Fruit fly (Drosophila melanogaster): ENCODE measurements around the gene Hel89B.

Gene Hel89B

DNA sequence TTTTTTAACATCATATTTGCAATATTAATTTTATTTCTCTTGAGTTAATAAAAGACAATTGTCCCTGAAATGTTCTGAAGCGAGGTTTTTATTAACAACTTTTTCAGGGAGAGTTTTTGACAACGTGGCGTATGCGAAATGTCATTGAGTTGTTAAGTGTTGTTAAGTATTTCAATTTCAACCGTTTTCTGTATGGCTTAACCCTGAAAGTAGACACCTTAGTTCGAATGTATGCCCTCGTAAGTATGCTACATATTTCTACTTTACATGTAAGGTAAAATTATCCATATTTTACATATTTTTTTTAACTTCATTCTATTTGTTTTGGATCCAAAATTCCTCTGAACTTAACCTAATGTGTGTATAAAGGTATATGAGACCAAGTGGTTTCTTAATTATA, 30.9 kb downstream of the Hel89B start:
- no peak for TF ChIP-seq fd96Ca (GFP tag; IDR thresholded peaks at IDR 0.05)
- no peak for TF ChIP-seq CG13204 (GFP tag; optimal IDR thresholded peaks at IDR 0.05)
- no peak for TF ChIP-seq Ets98B (GFP tag; IDR thresholded peaks at IDR 0.05)
- TF ChIP-seq Snoo (tag; optimal IDR thresholded peaks at IDR 0.05): no peak
- no peak for TF ChIP-seq CG9948 (tag; optimal IDR thresholded peaks at IDR 0.05)
- no peak for TF ChIP-seq gl (tag; optimal IDR thresholded peaks at IDR 0.05)
- TF ChIP-seq CG10348 (GFP tag; IDR thresholded peaks at IDR 0.05): no peak
- no peak for TF ChIP-seq CG4496 (GFP tag; IDR thresholded peaks at IDR 0.05)
- no peak for TF ChIP-seq CG15710 (tag; optimal IDR thresholded peaks at IDR 0.05)

DNA sequence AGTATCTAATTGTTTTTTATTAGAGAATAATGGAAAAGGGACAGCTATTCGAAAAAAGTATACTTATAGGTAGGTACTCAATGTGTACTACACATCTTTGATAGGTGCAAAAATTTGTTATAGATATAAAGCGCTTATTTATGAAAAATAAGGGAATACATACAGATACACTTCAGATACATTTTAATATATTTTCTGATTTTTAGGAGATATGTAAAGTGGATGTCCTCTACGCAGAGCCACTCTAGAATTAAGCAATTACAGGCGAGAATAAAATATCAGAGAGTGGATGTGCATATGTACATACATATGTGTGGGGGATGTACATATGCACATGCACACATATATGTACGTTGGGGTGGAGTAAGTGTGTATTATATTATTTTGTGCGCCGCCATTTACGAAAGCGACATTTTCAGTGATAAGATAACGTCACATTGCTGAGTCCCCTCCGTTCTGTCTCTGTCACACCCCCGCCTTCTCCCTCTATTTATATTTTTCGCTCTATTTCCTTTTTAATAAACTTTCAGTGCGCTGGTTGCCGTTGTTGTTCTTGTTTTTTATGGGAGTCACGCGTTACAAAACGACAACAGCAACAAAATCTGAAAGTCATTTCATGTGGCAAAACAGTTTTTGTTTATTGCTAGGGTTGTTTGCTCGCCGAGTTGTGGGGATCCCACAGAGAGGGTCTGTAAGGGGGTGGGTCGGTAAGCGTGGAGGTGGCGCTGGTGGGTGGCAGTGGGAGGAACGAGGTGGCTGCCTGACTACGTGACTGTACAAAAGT, 31.8 kb downstream of the Hel89B start:
- TF ChIP-seq CG10348 (GFP tag; IDR thresholded peaks at IDR 0.05) (no peak), Snoo (tag; optimal IDR thresholded peaks at IDR 0.05) (no peak), CG17806 (tag; optimal IDR thresholded peaks at IDR 0.05) (no peak), CG34367 (tag; optimal IDR thresholded peaks at IDR 0.05) (no peak), CG8301 (tag; optimal IDR thresholded peaks at IDR 0.05) (no peak), D1 (tag; optimal IDR thresholded peaks at IDR 0.05) (no peak), Ets98B (GFP tag; IDR thresholded peaks at IDR 0.05) (peak; percentile 19; the same call in 1 of the 2 replicates), Pif1B (GFP tag; optimal IDR thresholded peaks at IDR 0.05) (no peak), CG15710 (tag; optimal IDR thresholded peaks at IDR 0.05) (no peak), rn (GFP tag; IDR thresholded peaks at IDR 0.05) (no peak), CG13204 (GFP tag; optimal IDR thresholded peaks at IDR 0.05) (no peak), Pif1A (GFP tag; optimal IDR thresholded peaks at IDR 0.05) (no peak), EcR (GFP tag; optimal IDR thresholded peaks at IDR 0.05) (no peak), CG8159 (tag; optimal IDR thresholded peaks at IDR 0.05) (peak; percentile 49), fd96Ca (GFP tag; IDR thresholded peaks at IDR 0.05) (0 out of 3 replicates have a peak, but pooled peaks have one; percentile 43), CG12605 (GFP tag; IDR thresholded peaks at IDR 0.05) (0 out of 2 replicates have a peak, but pooled peaks have one; percentile 23), CG4496 (GFP tag; IDR thresholded peaks at IDR 0.05) (no peak), CG9948 (tag; optimal IDR thresholded peaks at IDR 0.05) (no peak), CG32121 (GFP tag; IDR thresholded peaks at IDR 0.05) (no peak), CG14655 (GFP tag; optimal IDR thresholded peaks at IDR 0.05) (no peak), gl (tag; optimal IDR thresholded peaks at IDR 0.05) (no peak)

DNA sequence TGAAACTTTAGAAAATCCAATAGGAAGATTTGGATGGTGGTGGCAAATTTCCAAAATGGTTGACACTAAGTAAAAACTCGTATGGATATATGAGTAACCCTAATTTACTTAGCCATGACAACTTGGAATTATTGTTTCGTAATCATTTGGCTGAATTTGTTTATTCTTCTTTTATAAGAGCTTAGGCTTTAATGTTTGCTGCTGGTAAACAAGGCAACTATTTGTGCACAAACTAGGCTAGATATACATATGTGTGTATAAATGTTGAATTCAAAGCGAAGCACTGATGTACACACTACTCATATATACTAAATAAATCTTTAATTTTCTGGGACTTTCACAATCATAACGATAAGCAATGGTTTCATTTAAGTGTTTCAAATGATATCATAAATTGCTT, 32.8 kb downstream of the Hel89B start:
- TF ChIP-seq fd96Ca (GFP tag; IDR thresholded peaks at IDR 0.05): no peak
- TF ChIP-seq CG10348 (GFP tag; IDR thresholded peaks at IDR 0.05): no peak
- TF ChIP-seq CG14655 (GFP tag; optimal IDR thresholded peaks at IDR 0.05): no peak
- TF ChIP-seq CG8159 (tag; optimal IDR thresholded peaks at IDR 0.05): no peak
- no peak for TF ChIP-seq CG9948 (tag; optimal IDR thresholded peaks at IDR 0.05)
- no peak for TF ChIP-seq CG34367 (tag; optimal IDR thresholded peaks at IDR 0.05)
- TF ChIP-seq Ets98B (GFP tag; IDR thresholded peaks at IDR 0.05): no peak
- TF ChIP-seq rn (GFP tag; IDR thresholded peaks at IDR 0.05): no peak
- no peak for TF ChIP-seq EcR (GFP tag; optimal IDR thresholded peaks at IDR 0.05)
- TF ChIP-seq CG32121 (GFP tag; IDR thresholded peaks at IDR 0.05): no peak
- TF ChIP-seq CG17806 (tag; optimal IDR thresholded peaks at IDR 0.05): no peak
- TF ChIP-seq Pif1B (GFP tag; optimal IDR thresholded peaks at IDR 0.05): no peak
- no peak for TF ChIP-seq Snoo (tag; optimal IDR thresholded peaks at IDR 0.05)
- no peak for TF ChIP-seq CG4496 (GFP tag; IDR thresholded peaks at IDR 0.05)
- TF ChIP-seq CG8301 (tag; optimal IDR thresholded peaks at IDR 0.05): no peak
- no peak for TF ChIP-seq Pif1A (GFP tag; optimal IDR thresholded peaks at IDR 0.05)

DNA sequence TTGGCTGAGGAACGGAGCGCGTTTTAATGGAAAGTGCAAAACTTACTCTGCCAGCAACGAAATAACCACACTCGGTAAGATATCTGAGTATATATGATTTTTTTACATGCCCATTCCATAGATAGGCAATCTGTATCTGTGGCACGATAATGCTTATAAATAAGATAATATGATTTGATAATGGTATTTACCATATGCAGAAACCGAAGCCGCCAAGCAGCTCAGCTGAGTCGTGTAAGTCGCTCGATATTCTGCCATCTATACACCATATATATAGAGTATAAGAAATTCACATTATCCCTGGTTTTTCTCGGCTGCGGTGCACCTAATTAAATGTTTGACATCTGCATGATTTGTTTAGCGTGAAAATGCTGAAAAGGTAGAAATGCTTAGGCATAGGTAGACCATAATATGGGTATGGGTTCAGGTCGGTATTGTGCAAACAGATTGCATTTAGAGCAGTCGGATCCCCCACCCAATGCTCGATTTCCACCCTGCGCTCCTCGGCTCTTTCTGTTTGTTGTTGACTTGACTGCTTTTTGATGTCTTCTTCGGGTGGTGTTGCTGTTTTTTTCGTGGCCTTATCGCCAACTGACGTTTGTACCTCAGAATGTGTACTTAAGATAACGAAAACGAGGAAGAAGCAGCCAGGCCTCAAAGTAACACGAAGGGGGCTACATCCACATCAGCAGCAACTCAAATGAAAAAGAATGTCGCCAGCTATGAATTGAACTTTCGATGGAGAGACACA, 33.9 kb downstream of the Hel89B start:
- TF ChIP-seq CG4496 (GFP tag; IDR thresholded peaks at IDR 0.05) (no peak), EcR (GFP tag; optimal IDR thresholded peaks at IDR 0.05) (no peak), D1 (tag; optimal IDR thresholded peaks at IDR 0.05) (no peak), gl (tag; optimal IDR thresholded peaks at IDR 0.05) (no peak), CG12605 (GFP tag; IDR thresholded peaks at IDR 0.05) (no peak), Ets98B (GFP tag; IDR thresholded peaks at IDR 0.05) (no peak), CG14655 (GFP tag; optimal IDR thresholded peaks at IDR 0.05) (no peak), CG9948 (tag; optimal IDR thresholded peaks at IDR 0.05) (no peak), CG8301 (tag; optimal IDR thresholded peaks at IDR 0.05) (no peak), CG32121 (GFP tag; IDR thresholded peaks at IDR 0.05) (no peak), CG8159 (tag; optimal IDR thresholded peaks at IDR 0.05) (no peak), CG13204 (GFP tag; optimal IDR thresholded peaks at IDR 0.05) (no peak), CG34367 (tag; optimal IDR thresholded peaks at IDR 0.05) (no peak)

dm6 chr3R:16008300-16008699, 35.2 kb downstream of the Hel89B start:
- TF ChIP-seq fd96Ca (GFP tag; IDR thresholded peaks at IDR 0.05) (no peak), CG14655 (GFP tag; optimal IDR thresholded peaks at IDR 0.05) (no peak), CG4496 (GFP tag; IDR thresholded peaks at IDR 0.05) (no peak), CG13204 (GFP tag; optimal IDR thresholded peaks at IDR 0.05) (no peak), Pif1B (GFP tag; optimal IDR thresholded peaks at IDR 0.05) (no peak), CG17806 (tag; optimal IDR thresholded peaks at IDR 0.05) (no peak), Ets98B (GFP tag; IDR thresholded peaks at IDR 0.05) (no peak), CG9948 (tag; optimal IDR thresholded peaks at IDR 0.05) (no peak), Pif1A (GFP tag; optimal IDR thresholded peaks at IDR 0.05) (no peak), CG8301 (tag; optimal IDR thresholded peaks at IDR 0.05) (no peak), CG12605 (GFP tag; IDR thresholded peaks at IDR 0.05) (no peak), D1 (tag; optimal IDR thresholded peaks at IDR 0.05) (no peak)

All from whole organism, pupa.